Worm (Caenorhabditis elegans): ENCODE data around the gene K10C2.7.

ce11 chrX:6427147-6427546, 16.1 kb downstream of the K10C2.7 start:
- TF ChIP-seq ztf-4 (tag; optimal IDR thresholded peaks at IDR 0.05) (no peak), pqm-1 (tag; optimal IDR thresholded peaks at IDR 0.05) (peak; percentile 22), zag-1 (tag; optimal IDR thresholded peaks at IDR 0.05) (no peak), lin-13 (GFP tag; optimal IDR thresholded peaks at IDR 0.05) (no peak), Y116A8C.19 (tag; optimal IDR thresholded peaks at IDR 0.05; ENCODE audit: borderline replicate concordance) (no peak)

Data from whole organism, L1 larva.